Worm (Caenorhabditis elegans) whole organism, dauer: ENCODE measurements around the gene lmtr-5.

Experiments
- unc-62 ChIP-seq: sonication (generic microtip); optimal IDR thresholded peaks from 2 replicates; lab custom pipeline; 2017; ENCODE audit warnings: missing biosample characterization, missing genetic modification reagents, missing genetic modification characterization

Gene lmtr-5

DNA sequence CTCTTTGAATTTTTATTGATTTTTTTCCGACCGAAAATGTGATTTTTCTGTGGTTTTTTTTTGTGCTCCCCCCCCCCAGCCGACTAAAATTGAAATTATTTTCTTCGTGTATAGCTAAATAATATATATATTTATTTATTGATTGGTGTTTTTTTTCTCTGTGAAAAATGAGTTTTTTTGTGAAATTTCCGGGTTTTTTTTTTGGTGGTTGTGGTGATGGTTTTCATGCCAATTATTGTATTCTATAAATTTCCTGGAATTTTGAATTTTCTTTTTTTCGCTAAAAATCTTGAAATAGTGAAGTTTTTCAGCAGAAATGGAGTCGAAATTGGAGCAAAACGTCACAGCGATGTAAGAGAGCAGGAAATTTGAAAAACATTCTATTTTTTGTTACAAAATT, at the start of gene lmtr-5:
Gene lmtr-5 (plus strand): TSS at position 301 of the 400 bp plus-strand sequence.
- no peak for TF ChIP-seq unc-62 (GFP tag; lab: Kevin White, UChicago)

DNA sequence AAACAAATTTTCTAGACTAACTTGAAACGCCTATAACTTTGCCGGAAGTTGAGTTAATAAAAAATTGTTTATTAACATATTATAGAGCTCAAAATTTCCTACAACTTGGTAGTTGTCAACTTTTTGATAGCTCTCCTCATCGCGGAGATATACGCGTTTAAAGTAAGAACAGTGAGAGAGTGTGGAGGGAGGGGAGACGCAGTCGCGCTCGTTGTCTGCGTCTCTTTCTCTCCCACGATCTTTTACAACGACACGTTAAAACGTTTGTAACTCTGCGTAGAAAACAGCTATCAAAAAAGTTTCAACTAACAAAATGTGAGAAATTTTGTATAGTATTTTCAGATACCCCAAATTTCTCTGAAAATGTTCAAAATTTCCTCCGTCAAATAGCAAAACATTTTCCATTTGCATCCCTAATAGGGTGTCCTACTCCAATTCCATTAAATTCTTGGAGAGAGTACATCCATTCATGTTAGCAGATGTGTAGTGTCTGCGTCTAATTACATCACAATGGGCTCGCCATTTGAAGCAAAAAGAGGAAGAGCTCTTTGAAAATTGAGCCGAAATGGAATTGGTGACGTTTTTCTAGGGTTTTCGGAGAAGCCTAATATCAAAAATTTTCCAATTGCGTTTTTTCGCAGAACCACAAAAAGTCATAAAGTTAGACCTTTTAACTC, 47.0 kb upstream of the lmtr-5 start:
- no peak for TF ChIP-seq unc-62 (GFP tag; lab: Kevin White, UChicago)

DNA sequence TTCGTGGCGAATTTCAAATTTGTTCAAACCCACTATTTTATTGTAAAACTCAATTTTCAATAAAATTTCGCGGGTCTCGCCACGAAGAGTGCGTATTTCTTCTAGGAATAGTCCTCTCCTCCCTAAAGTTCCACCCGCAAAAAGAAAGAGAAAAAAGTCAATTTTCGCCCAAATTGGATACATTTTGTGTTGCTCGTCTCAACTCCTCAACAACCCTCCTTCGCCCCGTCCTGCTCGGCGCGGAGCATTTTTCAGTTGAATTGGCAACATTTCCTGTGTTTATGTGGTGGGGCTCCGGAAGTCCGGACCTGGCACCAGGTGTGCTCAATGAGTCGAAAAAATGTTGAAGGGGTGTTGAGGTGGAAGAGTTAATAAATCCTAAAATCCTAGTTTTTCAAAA, 45.4 kb upstream of the lmtr-5 start:
- no peak for TF ChIP-seq unc-62 (GFP tag; lab: Kevin White, UChicago)

DNA sequence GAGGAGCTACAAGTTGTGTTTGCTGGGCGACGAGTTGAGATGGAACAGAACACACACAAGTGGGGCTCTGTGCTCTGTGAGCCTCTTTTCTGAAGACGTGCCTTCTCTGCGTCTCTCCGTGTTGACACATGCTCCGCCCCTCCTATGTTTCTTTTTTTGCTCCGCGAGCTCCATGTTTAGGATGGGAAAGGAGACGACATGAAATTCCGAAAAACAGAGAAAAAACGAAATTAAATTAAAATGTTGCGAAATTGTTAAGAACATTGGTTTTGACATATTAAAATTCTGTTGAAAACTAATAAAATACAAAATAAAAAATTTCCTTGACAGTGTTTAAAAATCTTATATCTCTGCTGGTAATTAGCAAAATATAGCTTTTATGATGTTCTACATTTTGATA, 44.3 kb upstream of the lmtr-5 start, which contains the start of gene mec-12:
Gene mec-12 (minus strand): TSS at position 91 of the 400 bp plus-strand sequence.
- TF ChIP-seq unc-62 (GFP tag; lab: Kevin White, UChicago) = no peak

DNA sequence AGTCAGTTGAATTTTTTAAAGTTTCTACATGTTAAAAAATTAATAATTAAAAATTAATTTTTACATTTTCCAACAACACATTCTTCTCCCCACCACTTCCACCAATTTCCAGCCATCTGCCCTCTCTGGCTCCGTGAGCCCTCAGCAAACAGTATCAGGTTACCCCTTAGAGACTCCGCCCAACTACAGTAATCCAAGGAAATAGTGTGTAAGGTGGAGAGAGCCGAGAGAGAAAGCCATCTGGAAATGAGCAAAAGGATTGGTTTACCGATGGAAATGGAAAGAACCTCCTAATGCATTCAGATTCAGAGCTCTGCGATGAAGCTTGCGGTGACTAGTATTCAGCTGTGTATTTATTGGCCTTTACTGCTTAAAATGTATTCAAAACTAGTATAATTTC, 43.2 kb upstream of the lmtr-5 start:
- TF ChIP-seq unc-62 (GFP tag; lab: Kevin White, UChicago) = no peak

DNA sequence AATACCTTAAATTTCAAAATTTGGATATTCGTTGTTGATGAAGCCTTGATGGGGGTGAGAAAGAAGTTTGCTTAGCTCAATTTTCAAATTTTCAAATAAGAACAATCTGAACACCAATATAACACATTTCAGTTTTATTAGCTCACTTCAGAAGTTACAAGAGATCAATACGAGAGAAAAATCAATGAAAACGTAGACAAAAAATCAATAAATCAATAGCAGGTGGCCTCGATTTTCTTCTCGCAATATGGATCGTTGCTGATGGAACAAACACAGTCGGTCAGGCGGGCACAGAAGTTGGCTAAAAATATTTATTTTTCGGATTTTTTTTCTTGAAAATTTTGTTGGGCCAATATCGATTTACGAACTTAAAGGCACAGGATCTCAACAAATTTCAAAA, 41.4 kb upstream of the lmtr-5 start:
- no peak for TF ChIP-seq unc-62 (GFP tag; lab: Kevin White, UChicago)

DNA sequence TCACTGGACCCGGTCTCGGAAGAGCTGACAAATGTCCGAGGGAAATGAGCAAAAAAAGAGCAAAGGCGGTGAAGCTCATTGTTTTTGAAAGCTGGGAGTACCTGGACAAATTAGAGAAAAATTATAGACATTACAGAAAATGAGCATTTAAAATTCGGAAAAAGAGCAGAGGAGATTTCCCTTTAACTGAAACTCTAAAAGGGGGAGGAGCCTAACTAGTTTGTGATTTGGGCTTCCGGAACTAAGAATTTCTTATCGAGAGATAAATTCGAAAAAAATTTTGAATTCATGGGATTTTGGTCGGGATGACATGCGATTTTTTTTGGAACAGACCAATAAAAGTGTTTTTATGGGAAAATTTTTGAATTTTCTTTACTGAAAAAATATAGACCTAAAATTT, 39.8 kb upstream of the lmtr-5 start, which contains the start of gene C44B11.4:
Gene C44B11.4 (minus strand): TSS at position 101 of the 400 bp plus-strand sequence.
- TF ChIP-seq unc-62 (GFP tag; lab: Kevin White, UChicago) = no peak

DNA sequence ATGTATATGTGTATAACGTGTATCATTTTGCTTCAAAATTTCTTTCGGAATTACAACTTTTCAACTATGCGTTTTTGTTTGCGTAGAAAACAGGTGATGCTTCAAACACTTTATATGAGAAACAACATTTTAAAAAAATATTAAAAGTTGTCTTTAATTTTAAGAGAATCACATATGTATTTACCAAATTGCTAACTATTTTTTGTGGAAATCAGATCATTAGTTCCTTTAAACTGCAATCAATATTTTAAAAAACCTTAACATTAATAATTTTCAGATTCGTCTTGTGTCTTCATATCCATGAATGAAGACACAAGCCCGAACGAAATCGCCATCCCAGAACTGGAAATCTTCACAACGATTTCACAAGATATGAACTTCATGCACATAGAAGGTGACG, 30.6 kb upstream of the lmtr-5 start, which contains the start of gene C44B11.6:
Gene C44B11.6 (plus strand): TSS at position 301 of the 400 bp plus-strand sequence.
- TF ChIP-seq unc-62 (GFP tag; lab: Kevin White, UChicago) = no peak

DNA sequence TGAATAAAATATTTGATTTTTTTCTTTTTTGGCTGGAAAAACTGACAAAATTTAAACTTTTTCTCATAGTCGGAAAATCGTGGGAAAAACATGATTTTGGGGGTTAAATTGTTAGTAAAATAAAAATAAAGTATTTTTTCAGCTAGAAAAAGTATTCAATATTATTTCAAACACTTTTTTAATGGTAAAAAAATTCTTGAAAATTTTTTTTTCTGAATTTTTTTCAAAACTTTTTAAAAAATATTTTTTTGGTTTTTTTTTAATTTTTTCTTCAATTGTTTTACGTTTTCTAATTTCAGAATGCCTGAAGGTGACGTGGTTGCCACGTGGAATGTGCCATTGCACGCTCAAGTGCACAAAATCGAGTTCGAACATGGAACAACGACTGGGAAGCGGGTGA, 28.5 kb upstream of the lmtr-5 start, which contains the start of gene C44B11.1:
Gene C44B11.1 (plus strand): TSS at position 301 of the 400 bp plus-strand sequence.
- TF ChIP-seq unc-62 (GFP tag; lab: Kevin White, UChicago) = no peak

DNA sequence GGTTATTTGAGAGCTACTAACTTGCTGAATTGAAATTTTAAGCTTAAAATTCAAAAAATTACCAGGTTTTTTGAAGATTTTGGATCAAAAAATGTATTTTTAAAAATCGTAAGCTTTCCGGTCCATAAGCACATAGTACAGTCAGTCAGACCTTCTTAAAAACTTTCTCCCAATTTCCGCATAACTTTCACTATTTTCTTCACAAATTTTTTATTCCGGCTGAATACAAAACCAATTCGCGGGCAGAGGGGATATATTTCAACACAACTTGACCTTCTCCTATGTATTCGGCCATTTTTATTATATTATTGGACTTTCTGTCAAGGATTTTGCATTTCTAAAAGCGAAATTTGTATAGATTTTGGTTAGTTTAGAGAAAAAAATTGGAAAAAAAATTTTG, 23.0 kb upstream of the lmtr-5 start:
- TF ChIP-seq unc-62 (GFP tag; lab: Kevin White, UChicago) = no peak

DNA sequence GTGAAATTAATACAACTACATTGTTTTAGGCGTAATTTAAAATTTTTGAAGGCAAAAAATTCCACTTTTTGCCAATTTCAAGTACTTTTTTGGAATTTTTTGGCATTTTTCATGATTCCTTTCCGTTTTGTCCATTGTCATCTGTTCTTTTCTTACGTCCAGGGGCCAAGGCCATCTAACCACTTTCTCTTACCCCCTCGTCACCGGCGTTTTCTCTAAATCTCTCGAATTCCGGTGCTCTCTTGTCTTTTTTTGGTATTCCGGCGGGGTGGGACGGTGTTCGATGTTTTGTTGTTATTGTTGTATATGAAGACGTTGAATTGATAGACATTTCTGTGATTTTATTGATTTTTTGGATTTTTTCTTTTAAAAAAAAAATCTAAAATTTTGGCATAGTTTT, 21.9 kb upstream of the lmtr-5 start:
- TF ChIP-seq unc-62 (GFP tag; lab: Kevin White, UChicago) = no peak

DNA sequence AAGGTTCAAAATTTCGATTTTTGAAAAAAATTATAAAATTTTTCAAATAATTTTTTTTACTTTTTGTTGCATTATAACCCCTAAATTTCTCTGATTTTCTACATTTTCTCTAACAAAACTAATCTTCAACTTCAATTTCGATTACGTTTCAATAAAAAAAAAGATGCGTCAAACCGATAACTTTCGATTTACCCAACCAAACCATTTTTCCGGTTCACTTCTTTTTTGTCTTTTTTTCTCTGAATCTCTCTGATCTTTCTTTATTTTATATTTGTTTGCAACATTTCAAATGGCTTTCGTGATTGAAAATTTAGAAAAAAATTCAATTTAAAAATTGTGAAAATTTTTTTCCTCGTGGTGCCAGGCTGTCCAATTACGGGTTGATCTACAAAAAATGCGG, 20.0 kb upstream of the lmtr-5 start:
- no peak for TF ChIP-seq unc-62 (GFP tag; lab: Kevin White, UChicago)

DNA sequence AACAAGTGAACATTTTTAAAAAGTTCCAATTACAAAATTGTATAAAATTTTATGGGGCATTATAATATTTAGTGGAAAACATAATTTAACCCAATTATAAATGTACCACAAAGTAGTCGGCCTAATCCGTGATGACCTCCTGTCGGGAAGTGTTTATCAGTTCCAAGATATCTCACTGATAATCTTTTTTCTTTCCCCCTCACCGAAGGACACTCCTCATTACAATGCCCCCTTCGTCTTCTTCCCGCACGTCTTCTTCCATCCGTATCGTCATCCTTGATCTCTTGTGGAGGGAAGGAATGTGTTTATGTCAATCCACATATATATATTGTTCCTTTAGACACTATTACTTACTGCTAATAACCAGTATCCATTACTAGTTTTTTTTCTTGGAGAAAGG, 18.2 kb upstream of the lmtr-5 start, which contains the start of gene R148.5:
Gene R148.5 (plus strand): TSS at position 331 of the 400 bp plus-strand sequence.
- no peak for TF ChIP-seq unc-62 (GFP tag; lab: Kevin White, UChicago)

DNA sequence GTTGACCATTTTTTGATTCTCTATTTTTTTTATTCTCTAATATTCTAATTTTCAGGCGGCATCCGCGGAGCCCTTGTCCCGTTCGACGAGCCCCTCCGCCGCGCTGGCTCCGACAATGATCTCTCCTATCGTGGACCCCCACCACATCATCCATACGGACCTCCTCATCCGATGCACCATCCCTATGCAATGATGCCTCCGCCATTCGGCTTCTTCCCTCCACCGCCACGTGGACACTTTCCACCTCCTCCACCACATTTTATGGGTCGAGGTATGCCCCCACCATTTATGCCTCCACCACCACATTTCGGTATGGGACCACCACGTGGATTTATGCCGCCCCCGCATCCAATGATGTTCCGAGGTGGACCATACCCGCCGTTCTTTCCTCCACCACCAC, 14.2 kb upstream of the lmtr-5 start:
- no peak for TF ChIP-seq unc-62 (GFP tag; lab: Kevin White, UChicago)

DNA sequence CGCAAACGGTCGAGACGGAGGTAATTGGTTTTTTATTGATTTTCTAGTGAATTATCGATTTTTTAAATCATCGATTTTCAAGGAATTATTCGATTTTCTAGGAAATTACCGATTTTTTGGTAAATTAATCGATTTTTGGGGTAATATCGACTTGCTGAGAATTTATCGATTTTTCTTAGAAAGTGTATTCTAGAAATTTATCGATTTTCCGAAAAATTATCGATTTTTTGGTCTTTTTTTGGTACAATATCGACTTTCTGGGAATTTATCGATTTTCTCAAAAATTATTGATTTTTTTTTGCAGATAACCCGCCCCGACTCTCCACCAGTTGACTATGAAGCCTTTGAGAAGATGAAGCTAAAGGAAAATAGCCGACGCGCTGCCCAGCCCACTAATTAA, 12.9 kb upstream of the lmtr-5 start:
- TF ChIP-seq unc-62 (GFP tag; lab: Kevin White, UChicago) = no peak

DNA sequence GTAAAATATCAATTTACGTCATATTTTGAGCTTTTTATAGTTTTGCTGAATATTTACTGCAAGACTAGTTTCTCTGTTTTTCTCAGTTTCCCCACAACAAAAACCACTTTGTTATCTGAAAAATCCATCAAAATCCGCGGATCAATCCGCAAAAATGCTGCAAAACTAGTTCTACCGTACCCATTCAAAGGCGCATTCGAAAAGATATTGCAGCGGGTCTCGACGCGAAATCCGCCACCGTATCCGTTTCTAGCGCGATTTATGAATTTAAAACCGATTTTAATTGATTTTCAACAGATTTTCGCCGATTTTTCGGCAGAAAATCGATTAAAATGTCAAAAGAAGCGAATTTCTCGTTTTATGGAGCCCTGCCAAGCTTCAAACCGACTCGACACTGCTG, 12.1 kb upstream of the lmtr-5 start, which contains the start of gene R148.4:
Gene R148.4 (plus strand): TSS at position 211 of the 400 bp plus-strand sequence.
- no peak for TF ChIP-seq unc-62 (GFP tag; lab: Kevin White, UChicago)

DNA sequence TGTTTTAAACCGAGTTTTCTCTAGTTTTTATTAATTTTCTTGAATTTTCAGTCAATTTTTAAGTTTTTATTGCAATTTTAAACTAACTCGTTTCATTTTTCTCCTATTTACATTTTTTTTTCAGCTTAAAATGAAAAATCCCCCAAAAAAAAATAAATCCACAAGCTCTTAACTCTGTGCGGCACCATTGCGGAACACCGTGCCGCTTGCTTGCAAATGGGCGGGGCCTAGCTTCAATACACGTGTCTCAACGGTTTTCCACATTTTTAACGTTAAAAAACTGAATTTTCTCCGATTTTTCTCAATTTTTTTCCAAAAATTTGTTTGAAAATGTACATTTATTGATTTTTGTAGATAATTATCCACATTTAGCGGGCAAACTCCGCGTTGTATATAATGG, 8.5 kb upstream of the lmtr-5 start, which contains the start of gene R148.3:
Gene R148.3 (plus strand): TSS at position 347 of the 400 bp plus-strand sequence.
- no peak for TF ChIP-seq unc-62 (GFP tag; lab: Kevin White, UChicago)
